Fruit fly (Drosophila melanogaster) whole organism, embryonic: ENCODE results near the gene spo.

Experiments
- Abd-B ChIP-seq: fragments of 200-800 bp; sonication (Bioruptor generic); optimal IDR thresholded peaks from 2 replicates; lab custom pipeline; 2018; ENCODE audit warnings: missing biosample characterization, mild to moderate bottlenecking, missing genetic modification characterization, moderate library complexity
- CG10267 ChIP-seq: fragments of 200-800 bp; sonication (Bioruptor generic); optimal IDR thresholded peaks from 2 replicates; lab custom pipeline; 2018; ENCODE audit warnings: missing biosample characterization, mild to moderate bottlenecking, missing genetic modification characterization, moderate library complexity
- CG10366 ChIP-seq: fragments of 200-800 bp; sonication (Bioruptor generic); IDR thresholded peaks from 2 replicates; pipeline ENCODE4 v1.3.6; 2022; ENCODE audit warnings: missing biosample characterization, missing genetic modification characterization
- CG10979 ChIP-seq: fragments of 200-800 bp; sonication (Bioruptor generic); optimal IDR thresholded peaks from 2 replicates; lab custom pipeline; 2018; ENCODE audit warnings: missing biosample characterization, mild to moderate bottlenecking, missing genetic modification characterization, moderate library complexity
- CG1233 ChIP-seq: fragments of 200-800 bp; sonication (Bioruptor generic); optimal IDR thresholded peaks from 4 replicates; lab custom pipeline; 2018; ENCODE audit warnings: missing biosample characterization, mild to moderate bottlenecking, missing genetic modification characterization
- CG12744 ChIP-seq: fragments of 200-800 bp; sonication (Bioruptor generic); optimal IDR thresholded peaks from 2 replicates; lab custom pipeline; 2016; ENCODE audit warnings: missing biosample characterization, missing genetic modification characterization
- CG14050 ChIP-seq: fragments of 200-800 bp; sonication (Bioruptor generic); IDR thresholded peaks from 3 replicates; pipeline ENCODE4 v1.3.6; 2022; ENCODE audit warnings: missing biosample characterization, missing genetic modification characterization
- CG14441 ChIP-seq: fragments of 200-800 bp; sonication (Bioruptor generic); IDR thresholded peaks from 2 replicates; pipeline ENCODE4 v1.3.6; 2022; ENCODE audit warnings: missing biosample characterization, missing genetic modification characterization
- CG15601 ChIP-seq: fragments of 200-800 bp; sonication (Bioruptor generic); optimal IDR thresholded peaks from 3 replicates; lab custom pipeline; 2019; ENCODE audit warnings: missing biosample characterization, mild to moderate bottlenecking, missing genetic modification characterization, moderate library complexity
- CG18011 ChIP-seq: fragments of 200-800 bp; sonication (Bioruptor generic); optimal IDR thresholded peaks from 2 replicates; lab custom pipeline; 2017; ENCODE audit warnings: missing biosample characterization, missing genetic modification characterization, mild to moderate bottlenecking, moderate library complexity, missing genotype
- CG18619 ChIP-seq: fragments of 200-800 bp; sonication (Bioruptor generic); optimal IDR thresholded peaks from 3 replicates; lab custom pipeline; 2017; ENCODE audit warnings: missing biosample characterization, mild to moderate bottlenecking, missing genetic modification characterization
- CG2120 ChIP-seq: fragments of 200-800 bp; sonication (Bioruptor generic); optimal IDR thresholded peaks from 3 replicates; lab custom pipeline; 2016; ENCODE audit warnings: missing biosample characterization, missing genetic modification characterization
- CG34224 ChIP-seq: fragments of 200-800 bp; sonication (Bioruptor generic); IDR thresholded peaks from 3 replicates; pipeline ENCODE4 v1.3.6; 2022; ENCODE audit warnings: missing biosample characterization, missing genetic modification characterization; ENCODE audit not compliant: partially characterized antibody
- CG5953 ChIP-seq: fragments of 200-800 bp; sonication (Bioruptor generic); IDR thresholded peaks from 2 replicates; pipeline ENCODE4 v1.3.6; 2022; ENCODE audit warnings: missing biosample characterization, missing genetic modification characterization
- CG7963 ChIP-seq: fragments of 200-800 bp; sonication (Bioruptor generic); IDR thresholded peaks from 3 replicates; pipeline ENCODE4 v1.3.6; 2022; ENCODE audit warnings: missing biosample characterization, missing genetic modification characterization; ENCODE audit not compliant: partially characterized antibody
- CkIIα-i1 ChIP-seq: fragments of 200-800 bp; sonication (Bioruptor generic); IDR thresholded peaks from 2 replicates; pipeline ENCODE4 v1.3.6; 2022; ENCODE audit warnings: missing biosample characterization, missing genetic modification characterization
- Dbx ChIP-seq: fragments of 200-800 bp; sonication (Bioruptor generic); IDR thresholded peaks from 3 replicates; pipeline ENCODE4 v1.3.6; 2022; ENCODE audit warnings: missing biosample characterization, missing genetic modification characterization
- Deaf1 ChIP-seq: fragments of 200-800 bp; optimal IDR thresholded peaks from 3 replicates; lab custom pipeline; 2019; ENCODE audit warnings: missing biosample characterization, mild to moderate bottlenecking, missing genetic modification characterization, moderate library complexity
- Doc3 ChIP-seq: fragments of 200-800 bp; sonication (Bioruptor generic); IDR thresholded peaks from 3 replicates; pipeline ENCODE4 v1.3.6; 2022; ENCODE audit warnings: missing biosample characterization, missing genetic modification characterization; ENCODE audit not compliant: partially characterized antibody
- Dref ChIP-seq: fragments of 200-800 bp; sonication (Bioruptor generic); IDR thresholded peaks from 2 replicates; pipeline ENCODE4 v1.3.6; 2022; ENCODE audit warnings: missing biosample characterization, missing genetic modification characterization
- E2f1 ChIP-seq: fragments of 200-800 bp; sonication (Bioruptor generic); IDR thresholded peaks from 2 replicates; pipeline ENCODE4 v1.3.6; 2022; ENCODE audit warnings: missing biosample characterization, missing genetic modification characterization
- E2f2 ChIP-seq: fragments of 200-800 bp; sonication (Bioruptor generic); IDR thresholded peaks from 2 replicates; pipeline ENCODE4 v1.3.6; 2022; ENCODE audit warnings: missing biosample characterization, missing genetic modification characterization
- Hmr ChIP-seq: fragments of 200-800 bp; sonication (Bioruptor generic); optimal IDR thresholded peaks from 3 replicates; lab custom pipeline; 2017; ENCODE audit warnings: mild to moderate bottlenecking, missing biosample characterization, missing genetic modification reagents, missing genetic modification characterization
- Hr51 ChIP-seq, 2 experiments: fragments of 200-800 bp; sonication (Bioruptor generic); optimal IDR thresholded peaks; 2 replicates in 1 of 2; 3 replicates in 1 of 2; lab custom pipeline; 2016 to 2018; ENCODE audit warnings: missing biosample characterization in 2 of 2, missing genetic modification characterization in 2 of 2, mild to moderate bottlenecking in 1 of 2, moderate library complexity in 1 of 2
- Hr78 ChIP-seq, 2 experiments: fragments of 200-800 bp in 1 of 2; fragments of >200 bp in 1 of 2; sonication (Bioruptor generic) in 1 of 2; optimal IDR thresholded peaks; 2 replicates each; lab custom pipeline; 2017 to 2019; ENCODE audit warnings: missing biosample characterization in 2 of 2, missing genetic modification characterization in 2 of 2, mild to moderate bottlenecking in 1 of 2, moderate library complexity in 1 of 2
- NC2β ChIP-seq: fragments of 200-800 bp; sonication (Bioruptor generic); optimal IDR thresholded peaks from 2 replicates; lab custom pipeline; 2016; ENCODE audit warnings: missing biosample characterization, missing genetic modification characterization
- NFAT ChIP-seq: fragments of 200-800 bp; sonication (Bioruptor generic); IDR thresholded peaks from 2 replicates; pipeline ENCODE4 v1.3.6; 2022; ENCODE audit warnings: missing biosample characterization, missing genetic modification characterization
- Pdp1 ChIP-seq, 2 experiments: fragments of 200-800 bp; sonication (Bioruptor generic); optimal IDR thresholded peaks; 3 replicates each; lab custom pipeline; 2016; ENCODE audit warnings: missing biosample characterization in 2 of 2, missing genetic modification characterization in 2 of 2, mild to moderate bottlenecking in 1 of 2, moderate library complexity in 1 of 2
- Poxn ChIP-seq: fragments of 200-800 bp; sonication (Bioruptor generic); IDR thresholded peaks from 2 replicates; pipeline ENCODE4 v1.3.6; 2022; ENCODE audit warnings: missing biosample characterization, missing genetic modification characterization
- TFAM ChIP-seq: fragments of 200-800 bp; sonication (Bioruptor generic); optimal IDR thresholded peaks from 2 replicates; lab custom pipeline; 2017; ENCODE audit warnings: missing biosample characterization, missing genetic modification characterization, inconsistent platforms
- ara ChIP-seq: fragments of 200-800 bp; sonication (Bioruptor generic); IDR thresholded peaks from 2 replicates; pipeline ENCODE4 v1.3.6; 2022; ENCODE audit warnings: missing biosample characterization, missing genetic modification characterization
- dm ChIP-seq: fragments of 200-800 bp; sonication (Bioruptor generic); optimal IDR thresholded peaks from 3 replicates; lab custom pipeline; 2016; ENCODE audit warnings: missing biosample characterization, missing genetic modification characterization
- emc ChIP-seq: fragments of 200-800 bp; sonication (Bioruptor generic); optimal IDR thresholded peaks from 2 replicates; lab custom pipeline; 2016; ENCODE audit warnings: missing biosample characterization, missing genetic modification characterization
- en ChIP-seq: fragments of 200-800 bp; sonication (Bioruptor generic); optimal IDR thresholded peaks from 2 replicates; lab custom pipeline; 2016; ENCODE audit warnings: missing biosample characterization, missing genetic modification characterization
- h ChIP-seq: fragments of >200 bp; optimal IDR thresholded peaks from 2 replicates; lab custom pipeline; 2017
- hb ChIP-seq: fragments of 200-800 bp; sonication (Bioruptor generic); IDR thresholded peaks from 3 replicates; pipeline ENCODE4 v1.3.6; 2022; ENCODE audit warnings: missing biosample characterization, missing genetic modification characterization; ENCODE audit not compliant: partially characterized antibody
- kni ChIP-seq: fragments of 200-800 bp; sonication (Bioruptor generic); optimal IDR thresholded peaks from 3 replicates; lab custom pipeline; 2017; ENCODE audit warnings: mild to moderate bottlenecking, missing biosample characterization, missing genetic modification reagents, missing genetic modification characterization
- mld ChIP-seq: fragments of 200-800 bp; sonication (Bioruptor generic); IDR thresholded peaks from 3 replicates; pipeline ENCODE4 v1.3.6; 2022; ENCODE audit warnings: missing biosample characterization, missing genetic modification characterization; ENCODE audit not compliant: partially characterized antibody
- nom ChIP-seq: fragments of 200-800 bp; sonication (Bioruptor generic); optimal IDR thresholded peaks from 2 replicates; lab custom pipeline; 2017; ENCODE audit warnings: missing biosample characterization, missing genetic modification characterization, mild to moderate bottlenecking, moderate library complexity, missing genetic modification reagents
- oc ChIP-seq: fragments of 200-800 bp; sonication (Bioruptor generic); optimal IDR thresholded peaks from 2 replicates; lab custom pipeline; 2018; ENCODE audit warnings: missing biosample characterization, mild to moderate bottlenecking, missing genetic modification characterization, moderate library complexity
- run ChIP-seq: fragments of 200-800 bp; sonication (Bioruptor generic); optimal IDR thresholded peaks from 3 replicates; lab custom pipeline; 2018; ENCODE audit warnings: missing biosample characterization, mild to moderate bottlenecking, missing genetic modification characterization
- salm ChIP-seq: fragments of 200-800 bp; sonication (Bioruptor generic); optimal IDR thresholded peaks from 2 replicates; lab custom pipeline; 2018; ENCODE audit warnings: missing biosample characterization, mild to moderate bottlenecking, missing genetic modification characterization
- sc ChIP-seq, 3 experiments: fragments of >200 bp in 2 of 3; fragments of 200-800 bp in 1 of 3; sonication (Bioruptor generic) in 1 of 3; optimal IDR thresholded peaks; 2 replicates in 2 of 3; 3 replicates in 1 of 3; lab custom pipeline; 2017; ENCODE audit warnings: mild to moderate bottlenecking in 1 of 3, missing biosample characterization in 1 of 3, missing genetic modification characterization in 1 of 3, missing genetic modification reagents in 1 of 3
- sim ChIP-seq: fragments of 200-800 bp; sonication (Bioruptor generic); IDR thresholded peaks from 2 replicates; pipeline ENCODE4 v1.3.6; 2022; ENCODE audit warnings: missing biosample characterization, missing genetic modification characterization
- sqz ChIP-seq: fragments of 200-800 bp; sonication (Bioruptor generic); optimal IDR thresholded peaks from 3 replicates; lab custom pipeline; 2018; ENCODE audit warnings: missing biosample characterization, mild to moderate bottlenecking, missing genetic modification characterization
- tin ChIP-seq: fragments of 200-800 bp; sonication (Bioruptor generic); optimal IDR thresholded peaks from 3 replicates; lab custom pipeline; 2016; ENCODE audit warnings: missing biosample characterization, missing genetic modification characterization
- vnd ChIP-seq: fragments of 200-800 bp; sonication (Bioruptor generic); IDR thresholded peaks from 3 replicates; pipeline ENCODE4 v1.3.6; 2022; ENCODE audit warnings: missing biosample characterization, missing genetic modification characterization; ENCODE audit not compliant: partially characterized antibody

spo gene

DNA sequence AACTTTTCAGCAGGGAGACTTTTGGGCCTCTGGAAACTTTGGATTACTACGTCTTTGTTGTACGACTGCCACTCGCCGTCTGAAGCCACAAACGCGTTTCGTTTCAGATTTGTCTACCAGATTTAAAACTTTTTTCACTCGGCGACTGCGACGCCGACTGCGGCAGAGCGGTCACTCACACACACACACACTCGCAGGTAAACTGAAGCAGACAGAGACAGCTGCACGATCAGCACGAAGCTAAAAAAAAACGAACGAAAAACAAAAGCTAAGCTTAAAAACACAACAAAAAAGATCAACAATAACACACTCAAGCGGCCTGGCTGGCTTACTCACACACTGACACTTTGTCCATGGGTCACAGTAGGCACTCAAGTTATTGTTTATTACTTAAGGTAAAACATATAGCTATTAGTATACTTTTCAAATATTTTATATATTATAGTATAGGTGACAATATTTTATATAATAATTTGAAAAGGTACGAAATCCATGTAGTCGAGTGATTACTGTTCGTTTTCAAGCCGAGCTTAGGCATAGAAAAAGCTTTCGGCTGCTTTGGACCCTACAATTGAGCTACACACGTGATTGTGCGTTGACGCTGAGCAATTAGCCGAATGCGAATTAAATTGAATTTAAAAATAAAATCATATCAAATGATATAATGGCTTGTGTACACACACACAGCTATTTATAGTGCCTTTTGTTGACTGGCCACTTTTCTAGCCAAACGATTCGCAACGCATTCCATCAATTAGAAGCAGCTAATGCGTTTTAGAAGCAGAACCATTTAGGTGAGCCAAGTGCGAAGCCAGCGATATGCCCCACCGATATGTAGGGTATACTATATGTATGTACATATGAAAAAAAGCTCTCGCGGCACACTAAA lies 14.9 kb downstream of the spo start, which contains the start of gene Msr-110 (continued):
- TF ChIP-seq CG1233 (GFP tag; lab: Kevin White, UChicago), result peak; percentile 86
- TF ChIP-seq sc (optimal IDR thresholded peaks at IDR 0.05; lab: Kevin White, UChicago), result no peak
- TF ChIP-seq sc (GFP tag; optimal IDR thresholded peaks at IDR 0.05; lab: Kevin White, UChicago), result peak; percentile 66
- TF ChIP-seq salm, result peak; percentile 78
- peak; percentile 94 for TF ChIP-seq Dbx (GFP tag; lab: Robert Waterston, UW)
- peak; percentile 91 for TF ChIP-seq Abd-B
- TF ChIP-seq sim, result no peak; the same call in 1 of the 2 replicates
- TF ChIP-seq E2f1 (GFP tag; lab: Robert Waterston, UW), result peak; percentile 75
- TF ChIP-seq hb, result no peak
- peak; percentile 77 for TF ChIP-seq Deaf1 (tag; lab: Kevin White, UChicago)
- peak; percentile 61 for TF ChIP-seq Poxn (GFP tag; lab: Robert Waterston, UW)
- TF ChIP-seq ara (GFP tag; lab: Robert Waterston, UW), result peak; percentile 66
- peak; percentile 86 for TF ChIP-seq CG14441 (GFP tag; lab: Robert Waterston, UW)
- peak; percentile 37 for TF ChIP-seq en (GFP tag; lab: Kevin White, UChicago)
- peak; percentile 35 for TF ChIP-seq CG18011 (GFP tag; lab: Kevin White, UChicago)
- no peak for TF ChIP-seq CG7963 (GFP tag; lab: Robert Waterston, UW)
- TF ChIP-seq vnd (GFP tag; lab: Robert Waterston, UW), result no peak
- peak; percentile 80 to 93 for TF ChIP-seq Hr51 (GFP tag; optimal IDR thresholded peaks at IDR 0.05; lab: Kevin White, UChicago)
- TF ChIP-seq Pdp1 (GFP tag; optimal IDR thresholded peaks at IDR 0.05; lab: Kevin White, UChicago), result peak; percentile 73 to 77
- no peak for TF ChIP-seq TFAM
- peak; percentile 68 for TF ChIP-seq emc
- TF ChIP-seq NFAT (GFP tag; lab: Robert Waterston, UW), result peak; percentile 88
- TF ChIP-seq CG2120 (GFP tag; lab: Kevin White, UChicago), result peak; percentile 89
- no peak for TF ChIP-seq NC2β (GFP tag; lab: Kevin White, UChicago)
- TF ChIP-seq sqz (GFP tag; lab: Kevin White, UChicago), result peak; percentile 87
- peak; percentile 69 for TF ChIP-seq CG5953
- peak; percentile 52 for TF ChIP-seq dm (GFP tag; lab: Kevin White, UChicago)
- TF ChIP-seq E2f2, result peak; percentile 71
- TF ChIP-seq oc (tag; lab: Kevin White, UChicago), result peak; percentile 94
- TF ChIP-seq CG10267, result peak; percentile 75
- peak; percentile 85 for TF ChIP-seq run (tag; lab: Kevin White, UChicago)
- peak in 1 of 2 experiments; percentile 55 for TF ChIP-seq Hr78 (GFP tag; optimal IDR thresholded peaks at IDR 0.05; lab: Kevin White, UChicago)
- peak; percentile 76 for TF ChIP-seq tin
- peak; percentile 82 for TF ChIP-seq CG18619 (GFP tag; lab: Kevin White, UChicago)
- peak; percentile 99 for TF ChIP-seq nom
- no peak for TF ChIP-seq Doc3 (GFP tag; lab: Robert Waterston, UW)
- no peak for TF ChIP-seq CG34224 (GFP tag; lab: Robert Waterston, UW)
- TF ChIP-seq Hmr, result peak; percentile 86
- peak; percentile 79 for TF ChIP-seq CG10979 (tag; lab: Kevin White, UChicago)
- no peak for TF ChIP-seq mld (GFP tag; lab: Robert Waterston, UW)
- peak; percentile 64 for TF ChIP-seq CkIIα-i1 (GFP tag; lab: Robert Waterston, UW)
- TF ChIP-seq kni (GFP tag; lab: Kevin White, UChicago), result peak; percentile 60
- peak; percentile 90 for TF ChIP-seq CG10366 (GFP tag; lab: Robert Waterston, UW)
- no peak for TF ChIP-seq h (lab: Kevin White, UChicago)
- peak; percentile 73 for TF ChIP-seq CG12744
- TF ChIP-seq CG14050, result peak; percentile 78; the same call in 2 of the 3 replicates
- no peak; the same call in 1 of the 2 replicates for TF ChIP-seq Dref (GFP tag; lab: Robert Waterston, UW)
- TF ChIP-seq CG15601 (tag; lab: Kevin White, UChicago), result peak; percentile 84
